Worm (Caenorhabditis elegans): ENCODE measurements around the gene ZK1307.2.

ZK1307.2 gene

DNA sequence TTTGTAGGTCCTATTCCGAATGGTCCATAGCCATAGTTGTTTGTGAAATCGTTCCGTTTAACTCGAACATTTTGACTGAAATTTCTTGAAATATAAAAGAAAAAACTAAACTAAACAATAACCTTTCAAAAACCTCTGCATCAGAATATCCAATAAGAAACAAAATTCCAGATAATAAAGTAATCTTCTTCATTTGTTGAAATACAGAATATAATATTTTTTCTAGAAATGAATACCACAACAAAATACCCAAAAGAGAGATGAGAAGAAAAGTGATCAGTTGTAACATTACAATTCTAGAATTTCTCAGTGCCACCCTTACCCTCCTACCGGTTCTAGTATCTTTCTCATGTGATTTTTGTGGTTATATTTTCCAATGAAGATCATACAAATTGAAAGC, at the start of gene ZK1307.2:
ZK1307.2 (minus strand) TSS at position 274 of the 400 bp plus-strand sequence.
- TF ChIP-seq ceh-63 (GFP tag; optimal IDR thresholded peaks at IDR 0.05), result no peak
- TF ChIP-seq sup-37 (GFP tag; optimal IDR thresholded peaks at IDR 0.05), result no peak
- no peak for TF ChIP-seq zag-1 (tag; optimal IDR thresholded peaks at IDR 0.05)
- no peak for TF ChIP-seq ets-5 (GFP tag; IDR thresholded peaks at IDR 0.05)
- no peak for TF ChIP-seq ceh-90 (tag; optimal IDR thresholded peaks at IDR 0.05)
- TF ChIP-seq hpl-2 (GFP tag; optimal IDR thresholded peaks at IDR 0.05), result no peak
- no peak for TF ChIP-seq lin-35 (GFP tag; optimal IDR thresholded peaks at IDR 0.05)
- TF ChIP-seq elt-3 (tag; optimal IDR thresholded peaks at IDR 0.05), result no peak
- TF ChIP-seq Y116A8C.19 (tag; optimal IDR thresholded peaks at IDR 0.05; ENCODE audit: borderline replicate concordance), result no peak
- TF ChIP-seq nhr-28 (tag; optimal IDR thresholded peaks at IDR 0.05), result no peak
- no peak for TF ChIP-seq isw-1 (GFP tag; IDR thresholded peaks at IDR 0.05)
- TF ChIP-seq nhr-47 (tag; optimal IDR thresholded peaks at IDR 0.05), result no peak
- no peak for TF ChIP-seq mep-1 (tag; optimal IDR thresholded peaks at IDR 0.05)
- no peak for TF ChIP-seq unc-86 (tag; optimal IDR thresholded peaks at IDR 0.05)
- TF ChIP-seq mdl-1 (tag; optimal IDR thresholded peaks at IDR 0.05), result no peak
- no peak for TF ChIP-seq C16A3.4 (tag; optimal IDR thresholded peaks at IDR 0.05)
- no peak for TF ChIP-seq pag-3 (tag; optimal IDR thresholded peaks at IDR 0.05; ENCODE audit: borderline replicate concordance, insufficient read depth)
- no peak for TF ChIP-seq alr-1 (tag; optimal IDR thresholded peaks at IDR 0.05; ENCODE audit: borderline replicate concordance)

DNA sequence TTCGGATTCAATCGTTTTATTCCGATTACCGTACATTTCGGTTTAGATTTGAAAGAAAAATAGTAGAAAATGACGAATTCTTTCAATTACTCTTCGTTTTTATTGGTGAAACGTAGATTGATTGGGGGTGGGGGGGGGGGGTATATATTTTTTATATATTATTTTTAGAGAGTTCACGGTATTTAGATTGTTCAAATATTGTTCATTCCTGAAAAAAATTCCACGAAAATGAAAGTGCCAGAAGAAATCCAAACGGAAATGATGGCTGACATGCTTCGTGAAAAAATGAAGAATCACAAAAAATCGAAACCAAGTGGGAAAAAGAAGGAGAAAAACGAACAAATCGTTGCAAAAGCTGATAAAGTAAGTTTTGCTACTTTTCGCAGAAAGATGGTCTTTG, 46.6 kb upstream of the ZK1307.2 start, which contains the start of the genes Y53C12A.8 and Y53C12A.7:
Y53C12A.8 (minus strand) TSS at position 101 of the 400 bp plus-strand sequence.
Y53C12A.7 (plus strand) TSS at position 181 of the 400 bp plus-strand sequence.
- TF ChIP-seq alr-1 (tag; optimal IDR thresholded peaks at IDR 0.05; ENCODE audit: borderline replicate concordance) (no peak), nhr-28 (tag; optimal IDR thresholded peaks at IDR 0.05) (no peak), pqm-1 (tag; optimal IDR thresholded peaks at IDR 0.05) (no peak)

DNA sequence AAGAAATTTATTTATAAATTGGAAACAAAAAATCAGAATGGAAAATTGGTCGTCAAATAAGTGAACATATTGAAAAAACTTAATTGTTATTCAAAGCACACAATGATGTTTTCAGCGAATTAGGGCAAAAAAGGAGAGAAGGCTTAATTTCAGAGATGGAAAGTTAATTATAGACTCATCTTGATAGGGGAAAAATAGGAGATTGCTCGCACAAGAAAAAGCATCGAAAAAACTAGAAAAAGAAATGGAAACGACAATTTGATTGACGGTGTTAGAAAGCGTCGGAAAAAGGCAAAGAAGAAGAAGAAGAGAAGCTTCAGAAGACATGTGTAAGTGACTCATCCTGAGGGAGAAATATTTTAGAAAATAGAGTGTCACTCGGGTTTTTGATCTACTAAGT, 42.2 kb upstream of the ZK1307.2 start:
- TF ChIP-seq fkh-10 (GFP tag; optimal IDR thresholded peaks at IDR 0.05) (peak; percentile 43), lin-14 (GFP tag; optimal IDR thresholded peaks at IDR 0.05) (peak; percentile 46), pag-3 (tag; optimal IDR thresholded peaks at IDR 0.05; ENCODE audit: borderline replicate concordance, insufficient read depth) (no peak), aly-2 (tag; optimal IDR thresholded peaks at IDR 0.05) (no peak), lin-35 (GFP tag; optimal IDR thresholded peaks at IDR 0.05) (no peak), mef-2 (tag; optimal IDR thresholded peaks at IDR 0.05) (no peak)

DNA sequence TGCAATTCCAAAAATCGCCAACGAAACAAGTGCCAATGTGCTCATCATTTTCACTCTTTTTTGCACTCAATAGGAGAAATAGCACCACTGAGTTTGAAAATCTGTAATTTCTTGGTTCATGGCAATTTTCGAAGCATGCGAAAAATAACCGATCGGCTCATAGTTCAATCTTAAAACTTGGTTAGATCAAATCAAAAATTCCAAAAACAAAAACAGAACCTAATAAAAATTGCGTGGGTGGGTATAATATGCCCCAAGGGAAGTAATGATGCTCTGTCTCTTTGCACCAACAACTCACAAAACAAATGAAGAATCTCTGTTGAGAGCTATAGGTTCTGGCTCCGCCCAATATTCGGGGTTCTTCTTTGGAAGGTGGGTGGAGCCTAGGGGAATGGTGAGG, 38.1 kb upstream of the ZK1307.2 start, which contains the start of gene nlp-11:
nlp-11 (minus strand) TSS at position 101 of the 400 bp plus-strand sequence.
- TF ChIP-seq mdl-1 (tag; optimal IDR thresholded peaks at IDR 0.05) (no peak), mef-2 (tag; optimal IDR thresholded peaks at IDR 0.05) (no peak), pax-3 (tag; optimal IDR thresholded peaks at IDR 0.05) (no peak), aha-1 (tag; optimal IDR thresholded peaks at IDR 0.05) (no peak), pqm-1 (tag; optimal IDR thresholded peaks at IDR 0.05) (no peak), elt-3 (tag; optimal IDR thresholded peaks at IDR 0.05) (no peak), sptf-1 (tag; optimal IDR thresholded peaks at IDR 0.05) (no peak), nhr-84 (tag; optimal IDR thresholded peaks at IDR 0.05) (no peak), fos-1 (tag; optimal IDR thresholded peaks at IDR 0.05) (no peak), lsy-2 (tag; optimal IDR thresholded peaks at IDR 0.05) (no peak), nhr-71 (tag; optimal IDR thresholded peaks at IDR 0.05) (no peak), nhr-28 (tag; optimal IDR thresholded peaks at IDR 0.05) (no peak), ama-1 (optimal IDR thresholded peaks at IDR 0.05) (no peak), zag-1 (tag; optimal IDR thresholded peaks at IDR 0.05) (no peak), lir-3 (tag; optimal IDR thresholded peaks at IDR 0.05; ENCODE audit: poor library complexity) (no peak), fkh-8 (tag; optimal IDR thresholded peaks at IDR 0.05) (no peak), jun-1 (tag; optimal IDR thresholded peaks at IDR 0.05) (no peak), efl-1 (optimal IDR thresholded peaks at IDR 0.05) (no peak), efl-1 (GFP tag; optimal IDR thresholded peaks at IDR 0.05 in 1 of 2) (no peak)

Data from whole organism, L1 larva.